Fruit fly (Drosophila melanogaster) whole organism, embryonic: Measurements from ENCODE around the gene ATPsynB.

Source experiments
- B-H1 ChIP-seq: fragments of 200-800 bp; sonication (Bioruptor generic); IDR thresholded peaks from 3 replicates; pipeline ENCODE4 v1.3.6; 2022; ENCODE audit warnings: missing biosample characterization, missing genetic modification characterization
- Blimp-1 ChIP-seq: fragments of 200-800 bp; sonication (Bioruptor generic); optimal IDR thresholded peaks from 3 replicates; lab custom pipeline; 2018; ENCODE audit warnings: missing biosample characterization, missing genetic modification characterization, mild to moderate bottlenecking, moderate library complexity, missing genetic modification reagents
- CG10462 ChIP-seq: fragments of 200-800 bp; sonication (Bioruptor generic); optimal IDR thresholded peaks from 2 replicates; lab custom pipeline; 2016; ENCODE audit warnings: missing biosample characterization, missing genetic modification characterization
- CG10543 ChIP-seq: fragments of 200-800 bp; sonication (Bioruptor generic); optimal IDR thresholded peaks from 3 replicates; lab custom pipeline; 2017; ENCODE audit warnings: missing biosample characterization, mild to moderate bottlenecking, missing genetic modification characterization, moderate library complexity
- CG11247 ChIP-seq: fragments of 200-800 bp; sonication (Bioruptor generic); IDR thresholded peaks from 2 replicates; pipeline ENCODE4 v1.3.6; 2022; ENCODE audit warnings: missing biosample characterization, missing genetic modification characterization
- CG12391 ChIP-seq: fragments of 200-800 bp; sonication (Bioruptor generic); optimal IDR thresholded peaks from 3 replicates; lab custom pipeline; 2018; ENCODE audit warnings: missing biosample characterization, mild to moderate bottlenecking, missing genetic modification characterization, moderate library complexity
- CG13287 ChIP-seq: fragments of 200-800 bp; sonication (Bioruptor generic); IDR thresholded peaks from 2 replicates; pipeline ENCODE4 v1.3.6; 2022; ENCODE audit warnings: missing biosample characterization, missing genetic modification characterization; ENCODE audit not compliant: partially characterized antibody
- CG13424 ChIP-seq: fragments of 200-800 bp; sonication (Bioruptor generic); optimal IDR thresholded peaks from 2 replicates; lab custom pipeline; 2019; ENCODE audit warnings: missing biosample characterization, mild to moderate bottlenecking, missing genetic modification characterization, moderate library complexity
- CG14667 ChIP-seq: fragments of 200-800 bp; sonication (Bioruptor generic); IDR thresholded peaks from 2 replicates; pipeline ENCODE4 v1.3.6; 2022; ENCODE audit warnings: missing biosample characterization, missing genetic modification characterization
- CG14965 ChIP-seq: fragments of 200-800 bp; sonication (Bioruptor generic); optimal IDR thresholded peaks from 2 replicates; lab custom pipeline; 2016; ENCODE audit warnings: missing biosample characterization, missing genetic modification characterization, borderline replicate concordance
- CG17612 ChIP-seq: fragments of 200-800 bp; sonication (Bioruptor generic); IDR thresholded peaks from 2 replicates; pipeline ENCODE4 v1.3.6; 2022; ENCODE audit warnings: missing biosample characterization, missing genetic modification characterization
- CG18011 ChIP-seq: fragments of 200-800 bp; sonication (Bioruptor generic); optimal IDR thresholded peaks from 2 replicates; lab custom pipeline; 2017; ENCODE audit warnings: missing biosample characterization, missing genetic modification characterization, mild to moderate bottlenecking, moderate library complexity, missing genotype
- CG2678 ChIP-seq: fragments of 200-800 bp; sonication (Bioruptor generic); optimal IDR thresholded peaks from 3 replicates; lab custom pipeline; 2019; ENCODE audit warnings: missing biosample characterization, mild to moderate bottlenecking, missing genetic modification characterization, moderate library complexity
- CG30403 ChIP-seq: fragments of 200-800 bp; sonication (Bioruptor generic); optimal IDR thresholded peaks from 3 replicates; lab custom pipeline; 2016; ENCODE audit warnings: missing biosample characterization, missing genetic modification characterization
- CG3163 ChIP-seq: fragments of 200-800 bp; sonication (Bioruptor generic); optimal IDR thresholded peaks from 3 replicates; lab custom pipeline; 2016; ENCODE audit warnings: missing biosample characterization, missing genetic modification characterization
- CG3995 ChIP-seq: fragments of 200-800 bp; sonication (Bioruptor generic); optimal IDR thresholded peaks from 3 replicates; lab custom pipeline; 2016; ENCODE audit warnings: missing biosample characterization, missing genetic modification characterization
- CG6791 ChIP-seq: fragments of 200-800 bp; sonication (Bioruptor generic); IDR thresholded peaks from 3 replicates; pipeline ENCODE4 v1.3.6; 2022; ENCODE audit warnings: missing biosample characterization, missing genetic modification characterization; ENCODE audit not compliant: partially characterized antibody
- CG7556 ChIP-seq: fragments of 200-800 bp; sonication (Bioruptor generic); optimal IDR thresholded peaks from 2 replicates; lab custom pipeline; 2017; ENCODE audit warnings: missing biosample characterization, mild to moderate bottlenecking, missing genetic modification characterization
- CG9609 ChIP-seq: fragments of 200-800 bp; sonication (Bioruptor generic); optimal IDR thresholded peaks from 3 replicates; lab custom pipeline; 2016; ENCODE audit warnings: missing biosample characterization, missing genetic modification characterization
- Drgx ChIP-seq: fragments of 200-800 bp; sonication (Bioruptor generic); IDR thresholded peaks from 2 replicates; pipeline ENCODE4 v1.3.6; 2022; ENCODE audit warnings: missing biosample characterization, missing genetic modification characterization
- Elba2 ChIP-seq: fragments of 200-800 bp; sonication (Bioruptor generic); optimal IDR thresholded peaks from 3 replicates; lab custom pipeline; 2016; ENCODE audit warnings: missing biosample characterization, missing genetic modification characterization
- Fer1 ChIP-seq: fragments of 200-800 bp; sonication (Bioruptor generic); optimal IDR thresholded peaks from 2 replicates; lab custom pipeline; 2017; ENCODE audit warnings: missing biosample characterization, mild to moderate bottlenecking, missing genetic modification characterization
- Hr51 ChIP-seq, 2 experiments: fragments of 200-800 bp; sonication (Bioruptor generic); optimal IDR thresholded peaks; 2 replicates in 1 of 2; 3 replicates in 1 of 2; lab custom pipeline; 2016 to 2018; ENCODE audit warnings: missing biosample characterization in 2 of 2, missing genetic modification characterization in 2 of 2, mild to moderate bottlenecking in 1 of 2, moderate library complexity in 1 of 2
- Kr ChIP-seq: fragments of 200-800 bp; sonication (Bioruptor generic); optimal IDR thresholded peaks from 2 replicates; lab custom pipeline; 2017; ENCODE audit warnings: missing biosample characterization, mild to moderate bottlenecking, missing genetic modification characterization
- Lim3 ChIP-seq: fragments of 200-800 bp; sonication (Bioruptor generic); IDR thresholded peaks from 2 replicates; pipeline ENCODE4 v1.3.6; 2022; ENCODE audit warnings: missing biosample characterization, missing genetic modification characterization
- MBD-R2 ChIP-seq: fragments of 200-800 bp; sonication (Bioruptor generic); IDR thresholded peaks from 2 replicates; pipeline ENCODE4 v1.3.6; 2022; ENCODE audit warnings: missing biosample characterization, missing genetic modification characterization
- Mes4 ChIP-seq: fragments of 200-800 bp; sonication (Bioruptor generic); optimal IDR thresholded peaks from 2 replicates; lab custom pipeline; 2016; ENCODE audit warnings: missing biosample characterization, missing genetic modification characterization
- Neu2 ChIP-seq: fragments of 200-800 bp; sonication (Bioruptor generic); optimal IDR thresholded peaks from 3 replicates; lab custom pipeline; 2016; ENCODE audit warnings: missing biosample characterization, missing genetic modification characterization, borderline replicate concordance
- Nf-YC ChIP-seq: fragments of 200-800 bp; optimal IDR thresholded peaks from 3 replicates; lab custom pipeline; 2019; ENCODE audit warnings: missing biosample characterization, mild to moderate bottlenecking, missing genetic modification characterization, moderate library complexity
- Optix ChIP-seq: fragments of 200-800 bp; sonication (Bioruptor generic); IDR thresholded peaks from 3 replicates; pipeline ENCODE4 v1.3.6; 2022; ENCODE audit warnings: missing biosample characterization, missing genetic modification characterization
- Pdp1 ChIP-seq, 2 experiments: fragments of 200-800 bp; sonication (Bioruptor generic); optimal IDR thresholded peaks; 3 replicates each; lab custom pipeline; 2016; ENCODE audit warnings: missing biosample characterization in 2 of 2, missing genetic modification characterization in 2 of 2, mild to moderate bottlenecking in 1 of 2, moderate library complexity in 1 of 2
- Trl ChIP-seq, 3 experiments: fragments of >200 bp in 2 of 3; fragments of 200-800 bp in 1 of 3; sonication (Bioruptor generic) in 1 of 3; optimal IDR thresholded peaks; 2 replicates in 1 of 3; 3 replicates in 2 of 3; lab custom pipeline; 2016 to 2017; ENCODE audit warnings: missing biosample characterization in 1 of 3, missing genetic modification characterization in 1 of 3
- ap ChIP-seq: fragments of 200-800 bp; sonication (Bioruptor generic); IDR thresholded peaks from 2 replicates; pipeline ENCODE4 v1.3.6; 2022; ENCODE audit warnings: missing biosample characterization, missing genetic modification characterization
- caup ChIP-seq: fragments of 200-800 bp; sonication (Bioruptor generic); optimal IDR thresholded peaks from 3 replicates; lab custom pipeline; 2017; ENCODE audit warnings: missing biosample characterization, mild to moderate bottlenecking, missing genetic modification characterization, moderate library complexity; ENCODE audit not compliant: severe bottlenecking
- cg ChIP-seq: fragments of 200-800 bp; sonication (Bioruptor generic); optimal IDR thresholded peaks from 3 replicates; lab custom pipeline; 2019; ENCODE audit warnings: missing biosample characterization, mild to moderate bottlenecking, missing genetic modification characterization, moderate library complexity
- chinmo ChIP-seq: fragments of 200-800 bp; sonication (Bioruptor generic); IDR thresholded peaks from 4 replicates; pipeline ENCODE4 v1.3.6; 2022; ENCODE audit warnings: missing biosample characterization, missing genetic modification characterization; ENCODE audit not compliant: partially characterized antibody
- chn ChIP-seq: fragments of 200-800 bp; sonication (Bioruptor generic); optimal IDR thresholded peaks from 2 replicates; lab custom pipeline; 2016; ENCODE audit warnings: missing biosample characterization, missing genetic modification characterization
- crp ChIP-seq, 2 experiments: fragments of 200-800 bp; sonication (Bioruptor generic); optimal IDR thresholded peaks; 2 replicates in 1 of 2; 3 replicates in 1 of 2; lab custom pipeline; 2017; ENCODE audit warnings: missing biosample characterization in 2 of 2, missing genetic modification characterization in 2 of 2, mild to moderate bottlenecking in 1 of 2, moderate library complexity in 1 of 2
- exex ChIP-seq: fragments of 200-800 bp; sonication (Bioruptor generic); optimal IDR thresholded peaks from 4 replicates; lab custom pipeline; 2018; ENCODE audit warnings: missing biosample characterization, mild to moderate bottlenecking, missing genetic modification characterization, moderate library complexity
- gro ChIP-seq: fragments of 200-800 bp; sonication (Bioruptor generic); optimal IDR thresholded peaks from 2 replicates; lab custom pipeline; 2016; ENCODE audit warnings: missing biosample characterization, missing genetic modification characterization
- jing ChIP-seq: fragments of 200-800 bp; sonication (Bioruptor generic); optimal IDR thresholded peaks from 2 replicates; lab custom pipeline; 2018; ENCODE audit warnings: missing biosample characterization, mild to moderate bottlenecking, missing genetic modification characterization
- maf-S ChIP-seq: fragments of 200-800 bp; sonication (Bioruptor generic); optimal IDR thresholded peaks from 2 replicates; lab custom pipeline; 2016; ENCODE audit warnings: missing biosample characterization, missing genetic modification characterization
- oc ChIP-seq: fragments of 200-800 bp; sonication (Bioruptor generic); optimal IDR thresholded peaks from 2 replicates; lab custom pipeline; 2018; ENCODE audit warnings: missing biosample characterization, mild to moderate bottlenecking, missing genetic modification characterization, moderate library complexity
- prd ChIP-seq, 3 experiments: fragments of >200 bp in 2 of 3; fragments of 200-800 bp in 1 of 3; sonication (Bioruptor generic) in 1 of 3; optimal IDR thresholded peaks in 2 of 3; IDR thresholded peaks in 1 of 3; 2 replicates in 2 of 3; 3 replicates in 1 of 3; pipeline versions ENCODE4 v1.3.6 to Lab custom; 2017 to 2022; ENCODE audit warnings: missing biosample characterization in 1 of 3, missing genetic modification characterization in 1 of 3
- pzg ChIP-seq: fragments of 200-800 bp; sonication (Bioruptor generic); optimal IDR thresholded peaks from 3 replicates; lab custom pipeline; 2018; ENCODE audit warnings: missing biosample characterization, mild to moderate bottlenecking, missing genetic modification characterization, moderate library complexity
- seq ChIP-seq: fragments of 200-800 bp; sonication (Bioruptor generic); IDR thresholded peaks from 2 replicates; pipeline ENCODE4 v1.3.6; 2022; ENCODE audit warnings: missing biosample characterization, missing genetic modification characterization
- sr ChIP-seq: fragments of 200-800 bp; sonication (Bioruptor generic); IDR thresholded peaks from 3 replicates; pipeline ENCODE4 v1.3.6; 2022; ENCODE audit warnings: missing biosample characterization, missing genetic modification characterization
- vnd ChIP-seq: fragments of 200-800 bp; sonication (Bioruptor generic); IDR thresholded peaks from 3 replicates; pipeline ENCODE4 v1.3.6; 2022; ENCODE audit warnings: missing biosample characterization, missing genetic modification characterization; ENCODE audit not compliant: partially characterized antibody
- vvl ChIP-seq: fragments of 200-800 bp; sonication (Bioruptor generic); IDR thresholded peaks from 2 replicates; pipeline ENCODE4 v1.3.6; 2022; ENCODE audit warnings: missing biosample characterization, missing genetic modification characterization
- yki ChIP-seq: fragments of >200 bp; optimal IDR thresholded peaks from 3 replicates; lab custom pipeline; 2018

Gene ATPsynB

DNA sequence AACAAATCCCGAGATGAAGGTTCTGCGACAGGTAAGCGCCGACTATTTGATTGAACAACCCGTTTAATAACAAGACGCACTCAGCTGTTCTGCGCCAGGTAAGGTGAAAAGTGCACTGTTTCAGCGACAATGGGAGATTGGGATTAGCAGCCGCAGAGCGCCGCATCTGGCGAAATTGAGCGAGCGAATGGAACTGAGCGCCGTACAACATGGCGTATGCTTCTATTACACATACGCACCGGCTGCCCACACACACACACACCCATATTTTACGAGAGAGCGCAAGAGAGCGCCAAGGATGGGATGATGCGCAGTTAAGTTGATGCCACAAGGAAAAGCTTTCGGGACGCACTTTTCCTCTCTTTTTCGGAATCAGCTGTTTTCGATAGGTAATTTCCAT is 34.6 kb upstream of the ATPsynB start (continued):
- TF ChIP-seq chinmo (GFP tag; lab: Robert Waterston, UW) (peak; percentile 66; the same call in 3 of the 4 replicates), CG6791 (GFP tag; lab: Robert Waterston, UW) (no peak), CG11247 (GFP tag; lab: Robert Waterston, UW) (no peak), CG3163 (GFP tag; lab: Kevin White, UChicago) (peak; percentile 73), seq (GFP tag; lab: Robert Waterston, UW) (0 out of 2 replicates have a peak, but pooled peaks have one; percentile 17), Fer1 (no peak), oc (tag; lab: Kevin White, UChicago) (no peak), jing (no peak), CG17612 (GFP tag; lab: Robert Waterston, UW) (no peak), Elba2 (GFP tag; lab: Kevin White, UChicago) (no peak), CG2678 (tag; lab: Kevin White, UChicago) (no peak), exex (tag; lab: Kevin White, UChicago) (no peak), vnd (GFP tag; lab: Robert Waterston, UW) (no peak), sr (GFP tag; lab: Robert Waterston, UW) (0 out of 3 replicates have a peak, but pooled peaks have one; percentile 38), CG13287 (peak; percentile 38), Blimp-1 (no peak), CG10543 (no peak), Neu2 (GFP tag; lab: Kevin White, UChicago) (no peak), yki (lab: Kevin White, UChicago) (peak; percentile 28), caup (GFP tag; lab: Kevin White, UChicago) (no peak), CG13424 (tag; lab: Kevin White, UChicago) (no peak), Kr (GFP tag; lab: Kevin White, UChicago) (no peak), Mes4 (GFP tag; lab: Kevin White, UChicago) (no peak), CG9609 (GFP tag; lab: Kevin White, UChicago) (no peak), Optix (GFP tag; lab: Robert Waterston, UW) (no peak), Nf-YC (no peak), CG14965 (GFP tag; lab: Kevin White, UChicago) (no peak), CG7556 (GFP tag; lab: Kevin White, UChicago) (no peak), crp (GFP tag; optimal IDR thresholded peaks at IDR 0.05; lab: Kevin White, UChicago) (peak in 1 of 2 experiments; percentile 34), Trl (optimal IDR thresholded peaks at IDR 0.05; lab: Kevin White, UChicago) (peak; percentile 73 to 89), Trl (GFP tag; optimal IDR thresholded peaks at IDR 0.05; lab: Kevin White, UChicago) (no peak), CG30403 (GFP tag; lab: Kevin White, UChicago) (no peak), CG14667 (GFP tag; lab: Robert Waterston, UW) (no peak), CG18011 (GFP tag; lab: Kevin White, UChicago) (no peak)

DNA sequence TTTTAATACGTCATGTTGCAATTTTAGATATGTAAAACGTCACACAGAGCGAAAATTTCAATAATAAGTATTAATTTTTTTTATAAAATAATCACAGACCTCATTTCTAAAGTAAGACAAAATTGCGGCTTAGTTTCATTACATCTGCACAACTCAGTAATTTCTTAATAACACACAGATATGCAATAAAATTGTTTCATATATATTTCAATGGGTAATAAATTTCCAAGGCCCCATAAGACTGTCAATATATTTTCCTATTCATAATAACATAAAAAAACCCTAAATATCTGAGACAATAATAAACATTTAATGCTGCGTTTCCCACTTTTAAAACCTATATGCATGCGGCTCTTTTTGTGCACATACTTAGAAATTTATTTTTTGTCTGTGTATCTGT is 34.2 kb upstream of the ATPsynB start:
- TF ChIP-seq prd (optimal IDR thresholded peaks at IDR 0.05; lab: Kevin White, UChicago) (no peak), prd (GFP tag; IDR thresholded peaks at IDR 0.05; lab: Robert Waterston, UW) (0 out of 3 replicates have a peak, but pooled peaks have one; percentile 11), Lim3 (GFP tag; lab: Robert Waterston, UW) (no peak), vvl (GFP tag; lab: Robert Waterston, UW) (peak; percentile 32; the same call in 1 of the 2 replicates), gro (GFP tag; lab: Kevin White, UChicago) (no peak), B-H1 (no peak), CG3995 (GFP tag; lab: Kevin White, UChicago) (no peak), CG12391 (tag; lab: Kevin White, UChicago) (peak; percentile 54), Drgx (GFP tag; lab: Robert Waterston, UW) (0 out of 2 replicates have a peak, but pooled peaks have one; percentile 27), sr (GFP tag; lab: Robert Waterston, UW) (no peak), Hr51 (GFP tag; optimal IDR thresholded peaks at IDR 0.05; lab: Kevin White, UChicago) (peak in 1 of 2 experiments; percentile 75), cg (GFP tag; lab: Kevin White, UChicago) (no peak), MBD-R2 (no peak), maf-S (no peak), CG10462 (no peak), Pdp1 (GFP tag; optimal IDR thresholded peaks at IDR 0.05; lab: Kevin White, UChicago) (peak; percentile 3 to 6), pzg (GFP tag; lab: Kevin White, UChicago) (no peak), chn (no peak), ap (no peak)
